Worm (Caenorhabditis elegans) whole organism, midembryonic: ENCODE results near the gene osm-1.

ENCODE experiments used
- T22C8.4 ChIP-seq: fragments of 200-800 bp; sonication (Bioruptor generic); IDR thresholded peaks from 2 replicates; pipeline ENCODE4 v1.3.6; 2022; ENCODE audit warnings: missing genetic modification characterization, missing compliant biosample characterization
- cog-1 ChIP-seq: sonication (generic microtip); optimal IDR thresholded peaks from 2 replicates; lab custom pipeline; 2016; ENCODE audit warnings: missing genetic modification characterization, missing compliant biosample characterization
- flt-1 ChIP-seq: fragments of 200-800 bp; sonication (Bioruptor generic); IDR thresholded peaks from 2 replicates; pipeline ENCODE4 v1.3.6; 2022; ENCODE audit warnings: missing genetic modification characterization, missing compliant biosample characterization
- klf-2 ChIP-seq: fragments of 200-800 bp; sonication (Bioruptor generic); conservative IDR thresholded peaks from 2 replicates; pipeline ENCODE4 v1.3.6; 2022; ENCODE audit warnings: missing genetic modification reagents, missing genetic modification characterization, missing compliant biosample characterization
- med-1 ChIP-seq: sonication (generic microtip); optimal IDR thresholded peaks from 2 replicates; lab custom pipeline; 2017; ENCODE audit warnings: missing genetic modification characterization, mild to moderate bottlenecking, missing compliant biosample characterization, antibody characterized with exemption, missing genetic modification reagents; ENCODE audit not compliant: insufficient read depth
- ref-1 ChIP-seq: fragments of 200-800 bp; sonication (Bioruptor generic); conservative IDR thresholded peaks from 2 replicates; pipeline ENCODE4 v1.3.6; 2022; ENCODE audit warnings: missing genetic modification reagents, missing genetic modification characterization, missing compliant biosample characterization
- tab-1 ChIP-seq: fragments of 200-800 bp; sonication (Bioruptor generic); IDR thresholded peaks from 2 replicates; pipeline ENCODE4 v1.3.6; 2022; ENCODE audit warnings: missing genetic modification characterization, missing compliant biosample characterization
- ztf-23 ChIP-seq: fragments of 200-800 bp; sonication (Bioruptor generic); IDR thresholded peaks from 2 replicates; pipeline ENCODE4 v1.3.6; 2022; ENCODE audit warnings: missing genetic modification reagents, missing genetic modification characterization, missing compliant biosample characterization
- ztf-29 ChIP-seq: fragments of 200-800 bp; sonication (Bioruptor generic); IDR thresholded peaks from 2 replicates; pipeline ENCODE4 v1.3.6; 2022; ENCODE audit warnings: missing genetic modification reagents, missing genetic modification characterization, missing compliant biosample characterization

Gene osm-1

ce11 chrX:16524310-16524709 is 16.2 kb upstream of the osm-1 start:
- TF ChIP-seq ref-1 (GFP tag; lab: Robert Waterston, UW), result no peak
- no peak for TF ChIP-seq klf-2 (GFP tag; lab: Robert Waterston, UW)
- no peak for TF ChIP-seq tab-1 (GFP tag; lab: Robert Waterston, UW)
- no peak for TF ChIP-seq cog-1 (tag; lab: Kevin White, UChicago)
- no peak for TF ChIP-seq ztf-23 (GFP tag; lab: Robert Waterston, UW)
- no peak for TF ChIP-seq T22C8.4
- no peak for TF ChIP-seq ztf-29 (GFP tag; lab: Robert Waterston, UW)
- no peak for TF ChIP-seq med-1
- no peak for TF ChIP-seq flt-1 (GFP tag; lab: Robert Waterston, UW)

- TF ChIP-seq ztf-23 (GFP tag; lab: Robert Waterston, UW) (no peak), ref-1 (GFP tag; lab: Robert Waterston, UW) (no peak), cog-1 (tag; lab: Kevin White, UChicago) (peak; percentile 1), med-1 (no peak)
These were observed 14.8 kb upstream of the osm-1 start for ce11 chrX:16525632-16526031.

- TF ChIP-seq flt-1 (GFP tag; lab: Robert Waterston, UW) (no peak), ref-1 (GFP tag; lab: Robert Waterston, UW) (no peak), med-1 (no peak)
These were observed 12.7 kb upstream of the osm-1 start for ce11 chrX:16527815-16528214.

ce11 chrX:16529937-16530336 is 10.5 kb upstream of the osm-1 start:
- TF ChIP-seq med-1, result no peak

- TF ChIP-seq med-1 (no peak), klf-2 (GFP tag; lab: Robert Waterston, UW) (no peak), flt-1 (GFP tag; lab: Robert Waterston, UW) (no peak), ztf-23 (GFP tag; lab: Robert Waterston, UW) (no peak), cog-1 (tag; lab: Kevin White, UChicago) (no peak), T22C8.4 (no peak), ref-1 (GFP tag; lab: Robert Waterston, UW) (no peak), ztf-29 (GFP tag; lab: Robert Waterston, UW) (no peak), tab-1 (GFP tag; lab: Robert Waterston, UW) (no peak)
These were observed 10.0 kb upstream of the osm-1 start for ce11 chrX:16530455-16530854.

- TF ChIP-seq ref-1 (GFP tag; lab: Robert Waterston, UW) (no peak), cog-1 (tag; lab: Kevin White, UChicago) (no peak), ztf-29 (GFP tag; lab: Robert Waterston, UW) (no peak), T22C8.4 (no peak), tab-1 (GFP tag; lab: Robert Waterston, UW) (no peak)
These were observed 8.0 kb upstream of the osm-1 start for ce11 chrX:16532513-16532912.

ce11 chrX:16533860-16534259 is 6.6 kb upstream of the osm-1 start:
- TF ChIP-seq ztf-23 (GFP tag; lab: Robert Waterston, UW) (no peak), T22C8.4 (no peak), tab-1 (GFP tag; lab: Robert Waterston, UW) (no peak), flt-1 (GFP tag; lab: Robert Waterston, UW) (no peak), klf-2 (GFP tag; lab: Robert Waterston, UW) (no peak), med-1 (no peak), ztf-29 (GFP tag; lab: Robert Waterston, UW) (no peak), ref-1 (GFP tag; lab: Robert Waterston, UW) (no peak)

ce11 chrX:16534564-16534963 is 5.9 kb upstream of the osm-1 start:
- TF ChIP-seq flt-1 (GFP tag; lab: Robert Waterston, UW) (0 out of 2 replicates have a peak, but pooled peaks have one; percentile 10), tab-1 (GFP tag; lab: Robert Waterston, UW) (no peak), cog-1 (tag; lab: Kevin White, UChicago) (no peak), klf-2 (GFP tag; lab: Robert Waterston, UW) (no peak), T22C8.4 (no peak), ref-1 (GFP tag; lab: Robert Waterston, UW) (no peak), med-1 (no peak), ztf-29 (GFP tag; lab: Robert Waterston, UW) (no peak), ztf-23 (GFP tag; lab: Robert Waterston, UW) (no peak)

- TF ChIP-seq med-1 (no peak), ztf-23 (GFP tag; lab: Robert Waterston, UW) (no peak), ztf-29 (GFP tag; lab: Robert Waterston, UW) (no peak), flt-1 (GFP tag; lab: Robert Waterston, UW) (no peak), klf-2 (GFP tag; lab: Robert Waterston, UW) (no peak), cog-1 (tag; lab: Kevin White, UChicago) (no peak), ref-1 (GFP tag; lab: Robert Waterston, UW) (no peak), tab-1 (GFP tag; lab: Robert Waterston, UW) (no peak), T22C8.4 (no peak)
These were observed 5.3 kb upstream of the osm-1 start for ce11 chrX:16535192-16535591.

ce11 chrX:16536230-16536940 is 4.1 kb upstream of the osm-1 start, which contains the start of gene pat-9:
Gene pat-9 (plus strand): TSS chrX:16536890.
- no peak for TF ChIP-seq tab-1 (GFP tag; lab: Robert Waterston, UW)
- no peak for TF ChIP-seq med-1
- TF ChIP-seq ztf-23 (GFP tag; lab: Robert Waterston, UW), result no peak
- no peak for TF ChIP-seq klf-2 (GFP tag; lab: Robert Waterston, UW)
- TF ChIP-seq ztf-29 (GFP tag; lab: Robert Waterston, UW), result no peak
- no peak for TF ChIP-seq cog-1 (tag; lab: Kevin White, UChicago)
- no peak for TF ChIP-seq flt-1 (GFP tag; lab: Robert Waterston, UW)
- TF ChIP-seq ref-1 (GFP tag; lab: Robert Waterston, UW), result no peak
- TF ChIP-seq T22C8.4, result no peak
